Fruit fly (Drosophila melanogaster) whole organism, adult: ENCODE measurements around the gene NitFhit.
A peak's percentile ranks its signal among the peaks of the same experiment; 100 is the strongest.

Experiments
- CG11617 ChIP-seq: fragments of 200-800 bp; sonication (Bioruptor generic); optimal IDR thresholded peaks from 2 replicates; lab custom pipeline; 2017; ENCODE audit warnings: mild to moderate bottlenecking, missing biosample characterization, missing genetic modification reagents, missing genetic modification characterization
- CG12768 ChIP-seq: fragments of 200-800 bp; sonication (Bioruptor generic); optimal IDR thresholded peaks from 2 replicates; lab custom pipeline; 2017; ENCODE audit warnings: missing biosample characterization, missing genetic modification characterization, mild to moderate bottlenecking, moderate library complexity, missing genetic modification reagents
- CG14711 ChIP-seq: fragments of 200-800 bp; sonication (Bioruptor generic); optimal IDR thresholded peaks from 2 replicates; lab custom pipeline; 2018; ENCODE audit warnings: missing biosample characterization, mild to moderate bottlenecking, missing genetic modification characterization, moderate library complexity
- CG1620 ChIP-seq: fragments of 200-800 bp; sonication (Bioruptor generic); optimal IDR thresholded peaks from 2 replicates; lab custom pipeline; 2016; ENCODE audit warnings: missing biosample characterization, missing genetic modification characterization
- CG33017 ChIP-seq: fragments of 200-800 bp; sonication (Bioruptor generic); optimal IDR thresholded peaks from 2 replicates; lab custom pipeline; 2018; ENCODE audit warnings: missing biosample characterization, mild to moderate bottlenecking, missing genetic modification characterization, moderate library complexity
- CG5204 ChIP-seq: fragments of 200-800 bp; sonication (Bioruptor generic); optimal IDR thresholded peaks from 2 replicates; lab custom pipeline; 2016; ENCODE audit warnings: missing biosample characterization, missing genetic modification characterization
- CG7045 ChIP-seq: fragments of 200-800 bp; sonication (Bioruptor generic); optimal IDR thresholded peaks from 2 replicates; lab custom pipeline; 2017; ENCODE audit warnings: missing biosample characterization, mild to moderate bottlenecking, missing genetic modification characterization
- CG7101 ChIP-seq: fragments of 200-800 bp; sonication (Bioruptor generic); optimal IDR thresholded peaks from 2 replicates; lab custom pipeline; 2018; ENCODE audit warnings: missing biosample characterization, mild to moderate bottlenecking, missing genetic modification characterization, moderate library complexity
- Clk ChIP-seq: fragments of 200-800 bp; sonication (Bioruptor generic); optimal IDR thresholded peaks from 2 replicates; lab custom pipeline; 2017; ENCODE audit warnings: missing biosample characterization, missing genetic modification characterization
- Crg-1 ChIP-seq: fragments of 200-800 bp; sonication (Bioruptor generic); optimal IDR thresholded peaks from 2 replicates; lab custom pipeline; 2016; ENCODE audit warnings: missing biosample characterization, missing genetic modification characterization
- Hr96 ChIP-seq: fragments of 200-800 bp; sonication (Bioruptor generic); optimal IDR thresholded peaks from 2 replicates; lab custom pipeline; 2016; ENCODE audit warnings: missing biosample characterization, missing genetic modification characterization
- Mnt ChIP-seq: fragments of 200-800 bp; sonication (Bioruptor generic); optimal IDR thresholded peaks from 2 replicates; lab custom pipeline; 2016; ENCODE audit warnings: missing biosample characterization, mild to moderate bottlenecking, missing genetic modification characterization
- bab1 ChIP-seq: fragments of 200-800 bp; sonication (Bioruptor generic); optimal IDR thresholded peaks from 3 replicates; lab custom pipeline; 2019; ENCODE audit warnings: missing biosample characterization, mild to moderate bottlenecking, missing genetic modification characterization, moderate library complexity
- cic ChIP-seq: fragments of 200-800 bp; sonication (Bioruptor generic); optimal IDR thresholded peaks from 2 replicates; lab custom pipeline; 2017; ENCODE audit warnings: missing biosample characterization, mild to moderate bottlenecking, missing genetic modification characterization, moderate library complexity
- cnc ChIP-seq, 2 experiments: fragments of >200 bp; optimal IDR thresholded peaks; 2 replicates each; lab custom pipeline; 2017
- kay ChIP-seq: fragments of 200-800 bp; sonication (Bioruptor generic); peaks from one replicate; lab custom pipeline; 2016; ENCODE audit warnings: missing biosample characterization, missing genetic modification characterization, borderline replicate concordance
- ovo ChIP-seq: fragments of 200-800 bp; sonication (Bioruptor generic); optimal IDR thresholded peaks from 2 replicates; lab custom pipeline; 2016; ENCODE audit warnings: missing biosample characterization, missing genetic modification characterization
- pad ChIP-seq: fragments of 200-800 bp; sonication (Bioruptor generic); optimal IDR thresholded peaks from 3 replicates; lab custom pipeline; 2017; ENCODE audit warnings: missing biosample characterization, missing genetic modification characterization, mild to moderate bottlenecking, moderate library complexity, missing genetic modification reagents
- tj ChIP-seq: fragments of 200-800 bp; sonication (Bioruptor generic); optimal IDR thresholded peaks from 3 replicates; lab custom pipeline; 2017; ENCODE audit warnings: missing biosample characterization, mild to moderate bottlenecking, missing genetic modification characterization, moderate library complexity
- toe ChIP-seq: fragments of 200-800 bp; sonication (Bioruptor generic); optimal IDR thresholded peaks from 2 replicates; lab custom pipeline; 2016; ENCODE audit warnings: missing biosample characterization, missing genetic modification characterization

The NitFhit gene

dm6 chr3L:199050-199745, 4.3 kb upstream of the NitFhit start:
- TF ChIP-seq CG1620 (GFP tag; lab: Kevin White, UChicago), result peak; percentile 43
- TF ChIP-seq pad, result peak; percentile 97
- no peak for TF ChIP-seq Clk (GFP tag; lab: Kevin White, UChicago)
- TF ChIP-seq bab1 (GFP tag; lab: Kevin White, UChicago), result peak; percentile 19
- peak; percentile 77 for TF ChIP-seq cic (GFP tag; lab: Kevin White, UChicago)
- no peak for TF ChIP-seq ovo (GFP tag; lab: Kevin White, UChicago)
- peak; percentile 44 for TF ChIP-seq Crg-1
- peak; percentile 98 for TF ChIP-seq Mnt (GFP tag; lab: Kevin White, UChicago)

- TF ChIP-seq CG11617 (GFP tag; lab: Kevin White, UChicago) (peak; percentile 80), Mnt (GFP tag; lab: Kevin White, UChicago) (peak; percentile 52), Hr96 (GFP tag; lab: Kevin White, UChicago) (peak; percentile 45), CG1620 (GFP tag; lab: Kevin White, UChicago) (peak; percentile 44), CG5204 (GFP tag; lab: Kevin White, UChicago) (no peak), bab1 (GFP tag; lab: Kevin White, UChicago) (peak; percentile 64), CG7101 (peak; percentile 85), ovo (GFP tag; lab: Kevin White, UChicago) (peak; percentile 46), toe (no peak), Clk (GFP tag; lab: Kevin White, UChicago) (peak; percentile 23), tj (GFP tag; lab: Kevin White, UChicago) (peak; percentile 36), CG33017 (tag; lab: Kevin White, UChicago) (peak; percentile 70), CG14711 (tag; lab: Kevin White, UChicago) (peak; percentile 85), CG7045 (GFP tag; lab: Kevin White, UChicago) (peak; percentile 47), pad (no peak), Crg-1 (peak; percentile 55), CG12768 (GFP tag; lab: Kevin White, UChicago) (peak; percentile 54), kay (GFP tag; lab: Kevin White, UChicago) (no peak), cic (GFP tag; lab: Kevin White, UChicago) (peak; percentile 16)
These were observed 3.6 kb upstream of the NitFhit start, which contains the start of the genes rno and mri for dm6 chr3L:199754-200596. Gene rno, minus strand, starts transcription at chr3L:199762. Gene mri, plus strand, starts transcription at chr3L:200174.

dm6 chr3L:205723-206284, 2.3 kb downstream of the NitFhit start, which contains the start of the genes Gk1 and CG13876:
Gene Gk1, minus strand, starts transcription at chr3L:205844.
Gene CG13876, plus strand, starts transcription at chr3L:206134.
- TF ChIP-seq CG12768 (GFP tag; lab: Kevin White, UChicago) (peak; percentile 97), Mnt (GFP tag; lab: Kevin White, UChicago) (peak; percentile 90), cnc (optimal IDR thresholded peaks at IDR 0.05; lab: Kevin White, UChicago) (no peak), bab1 (GFP tag; lab: Kevin White, UChicago) (peak; percentile 99), ovo (GFP tag; lab: Kevin White, UChicago) (peak; percentile 90), cic (GFP tag; lab: Kevin White, UChicago) (peak; percentile 97), CG14711 (tag; lab: Kevin White, UChicago) (peak; percentile 97), CG11617 (GFP tag; lab: Kevin White, UChicago) (peak; percentile 98), pad (peak; percentile 89), CG1620 (GFP tag; lab: Kevin White, UChicago) (peak; percentile 86), tj (GFP tag; lab: Kevin White, UChicago) (peak; percentile 92), CG5204 (GFP tag; lab: Kevin White, UChicago) (no peak), CG33017 (tag; lab: Kevin White, UChicago) (peak; percentile 99), toe (no peak), CG7045 (GFP tag; lab: Kevin White, UChicago) (peak; percentile 98), CG7101 (peak; percentile 99), Hr96 (GFP tag; lab: Kevin White, UChicago) (no peak), Clk (GFP tag; lab: Kevin White, UChicago) (peak; percentile 95), Crg-1 (peak; percentile 91)

DNA sequence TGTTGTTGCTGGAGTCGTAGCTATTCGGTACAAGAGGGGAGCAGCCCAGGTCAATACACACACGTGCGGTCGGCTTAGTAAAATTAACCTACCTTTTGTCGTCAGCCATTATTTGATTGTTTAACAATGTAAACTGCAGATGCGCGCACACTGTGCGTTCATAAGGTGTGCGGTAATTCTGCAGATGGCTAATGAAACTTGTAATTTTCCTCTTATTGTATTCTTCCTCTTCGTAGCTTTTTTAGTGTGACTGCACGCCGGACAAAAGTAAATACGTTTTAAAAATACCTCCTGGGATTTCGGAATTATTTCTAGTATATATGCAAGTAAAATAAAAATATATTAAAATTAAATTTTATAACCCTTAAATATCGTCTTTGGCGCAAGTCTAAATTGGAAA, 7.7 kb downstream of the NitFhit start, which contains the start of gene Prp4k:
TSS of gene Prp4k (minus strand) at position 258 of the 400 bp plus-strand sequence.
- TF ChIP-seq Mnt (GFP tag; lab: Kevin White, UChicago) (peak; percentile 82), bab1 (GFP tag; lab: Kevin White, UChicago) (peak; percentile 36), Clk (GFP tag; lab: Kevin White, UChicago) (no peak), CG14711 (tag; lab: Kevin White, UChicago) (no peak), CG12768 (GFP tag; lab: Kevin White, UChicago) (no peak), cnc (optimal IDR thresholded peaks at IDR 0.05; lab: Kevin White, UChicago) (no peak), CG11617 (GFP tag; lab: Kevin White, UChicago) (no peak), Hr96 (GFP tag; lab: Kevin White, UChicago) (no peak), toe (no peak), CG7045 (GFP tag; lab: Kevin White, UChicago) (no peak)

DNA sequence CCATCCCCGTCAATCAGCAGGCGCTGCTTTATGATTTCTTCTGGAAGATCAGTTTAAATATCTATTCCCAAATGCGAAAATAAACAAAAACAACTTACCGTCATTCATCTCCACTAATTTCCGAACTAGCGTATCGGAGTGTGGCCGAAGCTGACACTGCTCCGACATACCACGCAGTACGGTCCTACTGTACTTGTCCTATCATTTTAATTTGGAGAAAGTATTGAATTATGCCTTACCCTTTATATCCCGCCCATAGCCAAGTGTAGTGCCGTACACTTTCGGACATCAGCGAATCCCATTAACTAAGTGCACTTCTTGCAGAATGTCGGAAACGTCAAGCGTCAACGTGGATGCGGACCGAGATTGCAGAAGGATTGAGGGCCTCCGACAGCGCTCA, 9.0 kb downstream of the NitFhit start, which contains the start of the genes thoc7 and Dis3l2:
TSS of gene thoc7 (minus strand) at position 168 of the 400 bp plus-strand sequence.
TSS of gene Dis3l2 (plus strand) at position 190 of the 400 bp plus-strand sequence.
- TF ChIP-seq Clk (GFP tag; lab: Kevin White, UChicago), result no peak
- TF ChIP-seq Mnt (GFP tag; lab: Kevin White, UChicago), result peak; percentile 3
- no peak for TF ChIP-seq ovo (GFP tag; lab: Kevin White, UChicago)
